Worm (Caenorhabditis elegans) whole organism, L4 larva: ENCODE data around the gene F47B8.8.

Source experiments
- D1046.2 ChIP-seq: fragments of 200-800 bp; sonication (Bioruptor generic); IDR thresholded peaks from 2 replicates; pipeline ENCODE4 v1.3.6; 2022; ENCODE audit warnings: missing genetic modification characterization, missing compliant biosample characterization
- F10B5.3 ChIP-seq: sonication (generic microtip); optimal IDR thresholded peaks from 2 replicates; lab custom pipeline; 2016; ENCODE audit warnings: mild to moderate bottlenecking, missing genetic modification characterization, missing compliant biosample characterization
- F26F4.8 ChIP-seq: fragments of 200-800 bp; sonication (Bioruptor generic); conservative IDR thresholded peaks from 2 replicates; pipeline ENCODE4 v1.3.6; 2022; ENCODE audit warnings: missing genetic modification characterization, missing compliant biosample characterization
- F37D6.2 ChIP-seq: sonication (generic microtip); optimal IDR thresholded peaks from 2 replicates; lab custom pipeline; 2016; ENCODE audit warnings: mild to moderate bottlenecking, missing genetic modification characterization, missing compliant biosample characterization
- F44E2.7 ChIP-seq: fragments of 200-800 bp; sonication (Bioruptor generic); IDR thresholded peaks from 2 replicates; pipeline ENCODE4 v2.1.2; 2022; ENCODE audit warnings: missing genetic modification characterization, missing compliant biosample characterization
- T20F7.1 ChIP-seq: fragments of 200-800 bp; sonication (Bioruptor generic); optimal IDR thresholded peaks from 2 replicates; lab custom pipeline; 2018; ENCODE audit warnings: mild to moderate bottlenecking, missing genetic modification characterization, missing compliant biosample characterization
- Y105C5A.15 ChIP-seq: fragments of 200-800 bp; sonication (Bioruptor generic); IDR thresholded peaks from 2 replicates; pipeline ENCODE4 v1.3.6; 2022; ENCODE audit warnings: missing genetic modification characterization, missing compliant biosample characterization
- Y5F2A.4 ChIP-seq: fragments of 200-800 bp; sonication (Bioruptor generic); optimal IDR thresholded peaks from 2 replicates; lab custom pipeline; 2018; ENCODE audit warnings: mild to moderate bottlenecking, missing genetic modification characterization, missing compliant biosample characterization
- Y75B8A.6 ChIP-seq: fragments of 200-800 bp; sonication (Bioruptor generic); IDR thresholded peaks from 2 replicates; pipeline ENCODE4 v1.3.6; 2022; ENCODE audit warnings: missing genetic modification reagents, missing genetic modification characterization, missing compliant biosample characterization
- aha-1 ChIP-seq: fragments of 150-350 bp; peaks from one replicate; lab custom pipeline; 2014; ENCODE audit warnings: missing biosample characterization, missing genetic modification characterization
- ama-1 ChIP-seq: fragments of 150-350 bp; optimal IDR thresholded peaks from 2 replicates; lab custom pipeline; 2014; ENCODE audit warnings: inconsistent platforms, mixed read lengths
- attf-4 ChIP-seq: sonication (generic microtip); optimal IDR thresholded peaks from 3 replicates; lab custom pipeline; 2017; ENCODE audit warnings: missing biosample characterization, missing genetic modification characterization
- ceh-20 ChIP-seq: fragments of 200-800 bp; sonication (Bioruptor generic); IDR thresholded peaks from 2 replicates; pipeline ENCODE4 v1.3.6; 2022; ENCODE audit warnings: missing genetic modification reagents, missing genetic modification characterization, missing compliant biosample characterization
- ceh-28 ChIP-seq: fragments of 150-350 bp; optimal IDR thresholded peaks from 2 replicates; lab custom pipeline; 2014; ENCODE audit warnings: missing biosample characterization, missing genetic modification reagents, missing genetic modification characterization
- ceh-32 ChIP-seq: sonication (generic microtip); optimal IDR thresholded peaks from 2 replicates; lab custom pipeline; 2016; ENCODE audit warnings: mild to moderate bottlenecking, missing genetic modification characterization, missing compliant biosample characterization; ENCODE audit not compliant: poor library complexity
- ceh-44 ChIP-seq: fragments of 200-800 bp; sonication (Bioruptor generic); IDR thresholded peaks from 2 replicates; pipeline ENCODE4 v1.3.6; 2022; ENCODE audit warnings: missing genetic modification reagents, missing genetic modification characterization, missing compliant biosample characterization
- ceh-62 ChIP-seq: sonication (generic microtip); optimal IDR thresholded peaks from 2 replicates; lab custom pipeline; 2017; ENCODE audit warnings: missing biosample characterization, missing genetic modification characterization
- ces-1 ChIP-seq: fragments of 150-350 bp; sonication (generic microtip); optimal IDR thresholded peaks from 4 replicates; lab custom pipeline; 2014; ENCODE audit warnings: missing biosample characterization, missing genetic modification reagents, missing genetic modification characterization
- ctbp-1 ChIP-seq: fragments of 200-800 bp; sonication (Bioruptor generic); IDR thresholded peaks from 2 replicates; pipeline ENCODE4 v1.3.6; 2022; ENCODE audit warnings: missing genetic modification reagents, missing genetic modification characterization, missing compliant biosample characterization
- daf-12 ChIP-seq: fragments of 150-350 bp; optimal IDR thresholded peaks from 2 replicates; lab custom pipeline; 2014; ENCODE audit warnings: missing biosample characterization, missing genetic modification reagents, missing genetic modification characterization
- daf-19 ChIP-seq: fragments of 200-800 bp; sonication (Bioruptor generic); conservative IDR thresholded peaks from 2 replicates; pipeline ENCODE4 v1.3.6; 2022; ENCODE audit warnings: missing genetic modification characterization, missing compliant biosample characterization
- dmd-6 ChIP-seq: fragments of 200-800 bp; sonication (Bioruptor generic); IDR thresholded peaks from 2 replicates; pipeline ENCODE4 v1.3.6; 2022; ENCODE audit warnings: missing genetic modification reagents, missing genetic modification characterization, missing compliant biosample characterization
- dmd-8 ChIP-seq: fragments of 200-800 bp; sonication (Bioruptor generic); IDR thresholded peaks from 2 replicates; pipeline ENCODE4 v1.3.6; 2022; ENCODE audit warnings: missing genetic modification characterization, missing compliant biosample characterization
- dpl-1 ChIP-seq: fragments of 150-350 bp; optimal IDR thresholded peaks from 2 replicates; lab custom pipeline; 2014; ENCODE audit warnings: missing biosample characterization, missing genetic modification reagents, missing genetic modification characterization
- egl-27 ChIP-seq: sonication (generic microtip); optimal IDR thresholded peaks from 3 replicates; lab custom pipeline; 2017; ENCODE audit warnings: missing biosample characterization, missing genetic modification reagents, missing genetic modification characterization
- fos-1 ChIP-seq: fragments of 150-350 bp; optimal IDR thresholded peaks from 2 replicates; lab custom pipeline; 2014; ENCODE audit warnings: missing biosample characterization, missing genetic modification characterization
- gei-8 ChIP-seq: fragments of 200-800 bp; sonication (Bioruptor generic); optimal IDR thresholded peaks from 2 replicates; lab custom pipeline; 2018; ENCODE audit warnings: mild to moderate bottlenecking, missing genetic modification characterization, missing compliant biosample characterization
- hif-1 ChIP-seq, 2 experiments: sonication (generic microtip); optimal IDR thresholded peaks; 2 replicates each; lab custom pipeline; 2016 to 2017; ENCODE audit warnings: missing compliant biosample characterization in 2 of 2, missing genetic modification characterization in 2 of 2, missing genetic modification reagents in 2 of 2, missing genotype in 2 of 2, mild to moderate bottlenecking in 1 of 2
- hlh-30 ChIP-seq: sonication (generic microtip); optimal IDR thresholded peaks from 2 replicates; lab custom pipeline; 2017; ENCODE audit warnings: antibody characterized with exemption, mild to moderate bottlenecking, missing genetic modification characterization, missing compliant biosample characterization; ENCODE audit not compliant: insufficient read depth
- lin-39 ChIP-seq: fragments of 150-350 bp; optimal IDR thresholded peaks from 2 replicates; lab custom pipeline; 2014; ENCODE audit warnings: missing biosample characterization, missing genetic modification reagents, missing genetic modification characterization
- mdl-1 ChIP-seq, 2 experiments: fragments of 150-350 bp in 1 of 2; sonication (generic microtip) in 1 of 2; optimal IDR thresholded peaks; 2 replicates each; lab custom pipeline; 2014 to 2017; ENCODE audit warnings: missing biosample characterization in 2 of 2, missing genetic modification characterization in 2 of 2
- mdt-29 ChIP-seq: fragments of 200-800 bp; sonication (Bioruptor generic); IDR thresholded peaks from 2 replicates; pipeline ENCODE4 v1.3.6; 2022; ENCODE audit warnings: missing genetic modification reagents, missing genetic modification characterization, missing compliant biosample characterization
- nhr-102 ChIP-seq: sonication (generic microtip); optimal IDR thresholded peaks from 2 replicates; lab custom pipeline; 2016; ENCODE audit warnings: mild to moderate bottlenecking, missing genetic modification characterization, moderate library complexity, missing compliant biosample characterization
- nhr-11 ChIP-seq: fragments of 150-350 bp; optimal IDR thresholded peaks from 2 replicates; lab custom pipeline; 2014; ENCODE audit warnings: missing biosample characterization, missing genetic modification characterization
- nhr-237 ChIP-seq: sonication (generic microtip); optimal IDR thresholded peaks from 2 replicates; lab custom pipeline; 2017; ENCODE audit warnings: missing biosample characterization, missing genetic modification characterization
- nhr-28 ChIP-seq: fragments of 150-350 bp; optimal IDR thresholded peaks from 2 replicates; lab custom pipeline; 2014; ENCODE audit warnings: missing biosample characterization, missing genetic modification characterization
- nhr-48 ChIP-seq: sonication (generic microtip); optimal IDR thresholded peaks from 2 replicates; lab custom pipeline; 2016; ENCODE audit warnings: mild to moderate bottlenecking, missing genetic modification characterization, missing compliant biosample characterization
- nhr-6 ChIP-seq: fragments of 150-350 bp; optimal IDR thresholded peaks from 2 replicates; lab custom pipeline; 2014; ENCODE audit warnings: missing biosample characterization, missing genetic modification characterization
- nhr-77 ChIP-seq: fragments of 150-350 bp; optimal IDR thresholded peaks from 2 replicates; lab custom pipeline; 2014; ENCODE audit warnings: missing biosample characterization, missing genetic modification characterization
- php-3 ChIP-seq: fragments of 200-800 bp; sonication (Bioruptor generic); IDR thresholded peaks from 2 replicates; pipeline ENCODE4 v1.3.6; 2022; ENCODE audit warnings: missing genetic modification reagents, missing genetic modification characterization, missing compliant biosample characterization
- rbr-2 ChIP-seq: sonication (generic microtip); optimal IDR thresholded peaks from 2 replicates; lab custom pipeline; 2016; ENCODE audit warnings: missing genotype, missing genetic modification characterization, missing compliant biosample characterization
- saeg-2 ChIP-seq: fragments of 200-800 bp; sonication (Bioruptor generic); IDR thresholded peaks from 2 replicates; pipeline ENCODE4 v1.3.6; 2022; ENCODE audit warnings: missing genetic modification reagents, missing genetic modification characterization, missing compliant biosample characterization
- sdz-12 ChIP-seq: fragments of 200-800 bp; sonication (Bioruptor generic); optimal IDR thresholded peaks from 2 replicates; lab custom pipeline; 2018; ENCODE audit warnings: mild to moderate bottlenecking, missing genetic modification characterization, missing compliant biosample characterization
- set-16 ChIP-seq: fragments of 200-800 bp; sonication (Bioruptor generic); IDR thresholded peaks from 2 replicates; pipeline ENCODE4 v1.3.6; 2022; ENCODE audit warnings: missing genetic modification reagents, missing genetic modification characterization, missing compliant biosample characterization
- snpc-1.2 ChIP-seq: fragments of 200-800 bp; sonication (Bioruptor generic); IDR thresholded peaks from 2 replicates; pipeline ENCODE4 v1.3.6; 2022; ENCODE audit warnings: missing genetic modification reagents, missing genetic modification characterization, missing compliant biosample characterization
- spr-3 ChIP-seq: fragments of 200-800 bp; sonication (Bioruptor generic); optimal IDR thresholded peaks from 2 replicates; lab custom pipeline; 2018; ENCODE audit warnings: mild to moderate bottlenecking, missing genetic modification characterization, missing compliant biosample characterization
- tag-97 ChIP-seq: fragments of 200-800 bp; sonication (Bioruptor generic); IDR thresholded peaks from 2 replicates; pipeline ENCODE4 v1.3.6; 2022; ENCODE audit warnings: missing genetic modification characterization, missing compliant biosample characterization
- unc-130 ChIP-seq: sonication (generic microtip); optimal IDR thresholded peaks from 2 replicates; lab custom pipeline; 2016; ENCODE audit warnings: missing genetic modification reagents, missing genetic modification characterization, missing compliant biosample characterization
- unc-62 ChIP-seq, 3 experiments: fragments of 150-350 bp in 1 of 3; sonication (generic microtip); optimal IDR thresholded peaks in 2 of 3; peaks in 1 of 3; 1 replicate in 1 of 3; 2 replicates in 2 of 3; lab custom pipeline; 2014 to 2017; ENCODE audit warnings: missing biosample characterization in 3 of 3, missing genetic modification characterization in 3 of 3, missing genetic modification reagents in 3 of 3, missing genotype in 1 of 3
- zfp-2 ChIP-seq: sonication (generic microtip); optimal IDR thresholded peaks from 2 replicates; lab custom pipeline; 2016; ENCODE audit warnings: mild to moderate bottlenecking, missing genetic modification characterization, missing compliant biosample characterization
- zfp-3 ChIP-seq: fragments of 200-800 bp; sonication (Bioruptor generic); conservative IDR thresholded peaks from 2 replicates; pipeline ENCODE4 v1.3.6; 2022; ENCODE audit warnings: missing genetic modification reagents, missing genetic modification characterization, missing compliant biosample characterization
- zip-11 ChIP-seq: fragments of 200-800 bp; sonication (Bioruptor generic); IDR thresholded peaks from 2 replicates; pipeline ENCODE4 v1.3.6; 2022; ENCODE audit warnings: missing genetic modification characterization, missing compliant biosample characterization

The F47B8.8 gene

ce11 chrV:14350949-14351348 lies 19.4 kb downstream of the F47B8.8 start (continued):
- TF ChIP-seq rbr-2 (tag; lab: Kevin White, UChicago) (peak; percentile 86), ama-1 (lab: Kevin White, UChicago) (peak; percentile 18), D1046.2 (GFP tag; lab: Robert Waterston, UW) (peak; percentile 61; the same call in 1 of the 2 replicates), spr-3 (GFP tag; lab: Kevin White, UChicago) (no peak), sdz-12 (GFP tag; lab: Kevin White, UChicago) (no peak), nhr-237 (tag; lab: Kevin White, UChicago) (no peak), ceh-44 (GFP tag; lab: Robert Waterston, UW) (peak; percentile 21; the same call in 1 of the 2 replicates), php-3 (no peak), zfp-2 (peak; percentile 15), nhr-6 (tag; lab: Kevin White, UChicago) (peak; percentile 98), fos-1 (no peak), gei-8 (GFP tag; lab: Kevin White, UChicago) (no peak), aha-1 (tag; lab: Kevin White, UChicago) (peak; percentile 99), dmd-8 (GFP tag; lab: Robert Waterston, UW) (no peak), egl-27 (no peak), ceh-62 (tag; lab: Kevin White, UChicago) (no peak), nhr-28 (peak; percentile 88), F10B5.3 (tag; lab: Kevin White, UChicago) (no peak), T20F7.1 (GFP tag; lab: Kevin White, UChicago) (peak; percentile 75), set-16 (GFP tag; lab: Robert Waterston, UW) (peak; percentile 94), F37D6.2 (peak; percentile 22), unc-130 (GFP tag; lab: Kevin White, UChicago) (no peak), daf-12 (tag; lab: Kevin White, UChicago) (no peak), mdt-29 (peak; percentile 59; the same call in 1 of the 2 replicates), nhr-11 (tag; lab: Kevin White, UChicago) (peak; percentile 84), zfp-3 (GFP tag; lab: Robert Waterston, UW) (no peak), Y5F2A.4 (no peak), snpc-1.2 (no peak), F44E2.7 (GFP tag; lab: Robert Waterston, UW) (0 out of 2 replicates have a peak, but pooled peaks have one; percentile 31), zip-11 (GFP tag; lab: Robert Waterston, UW) (no peak), nhr-102 (tag; lab: Kevin White, UChicago) (peak; percentile 11), lin-39 (tag; lab: Kevin White, UChicago) (no peak), nhr-48 (tag; lab: Kevin White, UChicago) (peak; percentile 46), hif-1 (tag; optimal IDR thresholded peaks at IDR 0.05; lab: Kevin White, UChicago) (peak in 1 of 2 experiments; percentile 70), Y105C5A.15 (no peak), saeg-2 (GFP tag; lab: Robert Waterston, UW) (no peak), dmd-6 (GFP tag; lab: Robert Waterston, UW) (peak; percentile 88), hlh-30 (tag; lab: Kevin White, UChicago) (peak; percentile 67), attf-4 (tag; lab: Kevin White, UChicago) (no peak), mdl-1 (tag; optimal IDR thresholded peaks at IDR 0.05; lab: Kevin White, UChicago) (peak; percentile 23 to 70), unc-62 (GFP tag; optimal IDR thresholded peaks at IDR 0.05 in 1 of 2; lab: Kevin White, UChicago) (no peak), unc-62 (tag; optimal IDR thresholded peaks at IDR 0.05; lab: Kevin White, UChicago) (no peak), tag-97 (GFP tag; lab: Robert Waterston, UW) (no peak), ceh-20 (GFP tag; lab: Robert Waterston, UW) (peak; percentile 76; the same call in 1 of the 2 replicates), ceh-32 (no peak), nhr-77 (tag; lab: Kevin White, UChicago) (peak; percentile 87), dpl-1 (peak; percentile 74), Y75B8A.6 (GFP tag; lab: Robert Waterston, UW) (no peak), ctbp-1 (peak; percentile 62; the same call in 1 of the 2 replicates), F26F4.8 (no peak), ces-1 (peak; percentile 1), ceh-28 (no peak), daf-19 (GFP tag; lab: Robert Waterston, UW) (no peak)
